Worm (Caenorhabditis elegans): ENCODE results near the gene F33G12.3.

- no peak for TF ChIP-seq ama-1 (optimal IDR thresholded peaks at IDR 0.05)
- TF ChIP-seq ama-1 (GFP tag; optimal IDR thresholded peaks at IDR 0.05) = no peak
- TF ChIP-seq ceh-40 (GFP tag; IDR thresholded peaks at IDR 0.05) = no peak
- no peak for TF ChIP-seq nfya-1 (tag; optimal IDR thresholded peaks at IDR 0.05; ENCODE audit: borderline replicate concordance, insufficient read depth)
- TF ChIP-seq lin-26 (GFP tag; IDR thresholded peaks at IDR 0.05) = no peak
- peak; percentile 90 for TF ChIP-seq pha-4 (tag; optimal IDR thresholded peaks at IDR 0.05)
- TF ChIP-seq egrh-3 (GFP tag; IDR thresholded peaks at IDR 0.05) = no peak
- no peak for TF ChIP-seq athp-1 (tag; optimal IDR thresholded peaks at IDR 0.05)
- TF ChIP-seq sea-2 (GFP tag; IDR thresholded peaks at IDR 0.05) = no peak
- TF ChIP-seq Y53G8AR.9 (GFP tag; conservative IDR thresholded peaks at IDR 0.05) = peak; percentile 70; the same call in 1 of the 2 replicates
- TF ChIP-seq ccch-3 (GFP tag; optimal IDR thresholded peaks at IDR 0.05) = no peak
- TF ChIP-seq rpc-1 (optimal IDR thresholded peaks at IDR 0.05) = no peak
- no peak for TF ChIP-seq rpc-1 (tag; optimal IDR thresholded peaks at IDR 0.05)
- TF ChIP-seq hlh-26 (GFP tag; conservative IDR thresholded peaks at IDR 0.05) = no peak
These were observed 34.7 kb downstream of the F33G12.3 start, which contains the start of gene citk-2 for ce11 chrII:4999122-4999521.
